Fruit fly (Drosophila melanogaster): ENCODE results near the gene CG31391.

- TF ChIP-seq CG7045 (GFP tag; optimal IDR thresholded peaks at IDR 0.05) (no peak), kay (GFP tag; ENCODE audit: borderline replicate concordance) (no peak), CG33017 (tag; optimal IDR thresholded peaks at IDR 0.05) (no peak), pad (GFP tag; optimal IDR thresholded peaks at IDR 0.05) (no peak), CG11617 (GFP tag; optimal IDR thresholded peaks at IDR 0.05) (no peak), CG5204 (GFP tag; optimal IDR thresholded peaks at IDR 0.05) (no peak), ovo (GFP tag; optimal IDR thresholded peaks at IDR 0.05) (no peak)
Measured at dm6 chr3R:10667964-10668363, 36.9 kb downstream of the CG31391 start.
